Fruit fly (Drosophila melanogaster) whole organism, pupa: ENCODE data around the gene CG32713.

Experiments used
- CG8301 ChIP-seq: fragments of 200-800 bp; sonication (Bioruptor generic); optimal IDR thresholded peaks from 2 replicates; lab custom pipeline; 2018; ENCODE audit warnings: missing biosample characterization, mild to moderate bottlenecking, missing genetic modification characterization
- D1 ChIP-seq: fragments of 200-800 bp; sonication (Bioruptor generic); optimal IDR thresholded peaks from 2 replicates; lab custom pipeline; 2018; ENCODE audit warnings: missing biosample characterization, mild to moderate bottlenecking, missing genetic modification characterization, moderate library complexity
- Ets98B ChIP-seq: fragments of 200-800 bp; sonication (Bioruptor generic); IDR thresholded peaks from 2 replicates; pipeline ENCODE4 v1.3.6; 2022; ENCODE audit warnings: missing biosample characterization, missing genetic modification characterization
- Pif1B ChIP-seq: fragments of 200-800 bp; sonication (Bioruptor generic); optimal IDR thresholded peaks from 3 replicates; lab custom pipeline; 2016; ENCODE audit warnings: missing biosample characterization, missing genetic modification characterization

Gene CG32713

dm6 chrX:8407124-8407775, 50.2 kb downstream of the CG32713 start, which contains the start of gene PIG-T:
PIG-T (minus strand) TSS chrX:8407263.
- TF ChIP-seq Pif1B (GFP tag; lab: Kevin White, UChicago) (no peak), D1 (no peak), CG8301 (no peak), Ets98B (GFP tag; lab: Robert Waterston, UW) (no peak)
